Fruit fly (Drosophila melanogaster): Measurements from ENCODE around the gene nom.

The nom gene

DNA sequence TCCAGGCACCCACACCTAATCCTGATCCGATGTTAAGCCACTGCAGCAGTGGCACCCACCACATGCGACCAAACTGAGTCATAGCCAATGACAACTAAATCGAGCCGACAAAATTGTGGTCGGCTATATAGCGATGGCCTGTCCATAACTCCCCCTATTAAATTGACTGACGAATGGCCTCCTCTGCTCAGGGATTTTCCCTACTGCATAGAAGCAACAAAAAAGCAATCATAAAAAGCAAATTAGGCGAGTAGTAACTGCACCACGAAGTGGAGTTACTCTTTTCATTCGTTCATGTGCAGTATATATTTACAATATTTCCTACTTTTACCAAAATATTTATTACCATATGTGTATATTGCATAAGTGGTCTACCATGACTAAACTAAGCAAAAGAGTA lies 49.6 kb downstream of the nom start, which contains the start of gene CG13318:
Gene CG13318, minus strand, starts transcription at position 101 of the 400 bp plus-strand sequence.
- no peak for TF ChIP-seq CG7101 (tag; optimal IDR thresholded peaks at IDR 0.05)
- no peak for TF ChIP-seq CG11617 (GFP tag; optimal IDR thresholded peaks at IDR 0.05)
- TF ChIP-seq CG12768 (GFP tag; optimal IDR thresholded peaks at IDR 0.05) = no peak
- TF ChIP-seq cnc (optimal IDR thresholded peaks at IDR 0.05) = no peak
- TF ChIP-seq CG5204 (GFP tag; optimal IDR thresholded peaks at IDR 0.05) = no peak
- TF ChIP-seq CG1620 (GFP tag; optimal IDR thresholded peaks at IDR 0.05) = no peak
- TF ChIP-seq CG14711 (tag; optimal IDR thresholded peaks at IDR 0.05) = no peak
- TF ChIP-seq pad (GFP tag; optimal IDR thresholded peaks at IDR 0.05) = no peak
- no peak for TF ChIP-seq Hr96 (GFP tag; optimal IDR thresholded peaks at IDR 0.05)
- TF ChIP-seq cic (GFP tag; optimal IDR thresholded peaks at IDR 0.05) = no peak
- no peak for TF ChIP-seq bab1 (GFP tag; optimal IDR thresholded peaks at IDR 0.05)
- TF ChIP-seq toe (GFP tag; optimal IDR thresholded peaks at IDR 0.05) = no peak
- TF ChIP-seq Clk (GFP tag; optimal IDR thresholded peaks at IDR 0.05) = no peak
- no peak for TF ChIP-seq Crg-1 (GFP tag; optimal IDR thresholded peaks at IDR 0.05)
- no peak for TF ChIP-seq CG7045 (GFP tag; optimal IDR thresholded peaks at IDR 0.05)
- TF ChIP-seq CG33017 (tag; optimal IDR thresholded peaks at IDR 0.05) = no peak
- TF ChIP-seq Mnt (GFP tag; optimal IDR thresholded peaks at IDR 0.05) = no peak

DNA sequence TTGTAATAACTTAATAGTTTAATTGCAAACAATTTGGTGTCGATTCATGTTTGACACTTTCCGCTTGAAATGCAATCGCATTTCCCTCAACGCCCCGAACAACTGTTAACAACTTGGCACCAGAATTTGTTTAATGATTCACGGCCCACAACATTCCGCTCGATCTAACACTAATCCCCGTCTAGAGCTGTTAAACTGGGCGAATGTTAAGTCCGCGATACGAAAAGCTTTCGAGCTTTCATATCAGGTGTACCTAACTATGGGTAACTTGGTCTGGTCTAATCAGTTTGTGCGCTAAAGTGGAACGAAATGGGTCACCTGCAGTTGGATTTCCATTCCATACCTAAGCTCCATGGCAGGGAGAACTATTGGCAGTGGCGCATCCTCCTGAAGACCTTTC lies 50.2 kb downstream of the nom start, which contains the start of gene CG34301:
Gene CG34301, plus strand, starts transcription at position 301 of the 400 bp plus-strand sequence.
- no peak for TF ChIP-seq CG7045 (GFP tag; optimal IDR thresholded peaks at IDR 0.05)
- no peak for TF ChIP-seq Clk (GFP tag; optimal IDR thresholded peaks at IDR 0.05)
- TF ChIP-seq CG33017 (tag; optimal IDR thresholded peaks at IDR 0.05) = no peak
- TF ChIP-seq kay (GFP tag; ENCODE audit: borderline replicate concordance) = peak; percentile 86
- no peak for TF ChIP-seq CG7101 (tag; optimal IDR thresholded peaks at IDR 0.05)
